Fruit fly (Drosophila melanogaster) whole organism, wandering third instar larva: Measurements from ENCODE around the gene Scm.
A peak's percentile ranks its signal among the peaks of the same experiment; 100 is the strongest.
"Not testable (repeated sequence)": the region's sequence is repeated elsewhere in the genome, so short reads cannot be mapped to it uniquely, and the experiment has no call there.

Experiments used
- Abd-B ChIP-seq: fragments of >200 bp; optimal IDR thresholded peaks from 2 replicates; lab custom pipeline; 2017; ENCODE audit warnings: missing biosample characterization, missing genetic modification characterization
- CG32264 ChIP-seq: fragments of 200-800 bp; sonication (Bioruptor generic); optimal IDR thresholded peaks from 2 replicates; lab custom pipeline; 2016; ENCODE audit warnings: missing biosample characterization, missing genetic modification characterization
- CG9705 ChIP-seq: fragments of 200-800 bp; sonication (Bioruptor generic); optimal IDR thresholded peaks from 2 replicates; lab custom pipeline; 2018; ENCODE audit warnings: missing biosample characterization, mild to moderate bottlenecking, missing genetic modification characterization
- CrebA ChIP-seq: fragments of 200-800 bp; sonication (Bioruptor generic); optimal IDR thresholded peaks from 2 replicates; lab custom pipeline; 2016; ENCODE audit warnings: missing biosample characterization, mild to moderate bottlenecking, missing genetic modification characterization, borderline replicate concordance
- Dif ChIP-seq: fragments of 200-275, 200-300 bp; sonication (Bioruptor generic); optimal IDR thresholded peaks from 2 replicates; lab custom pipeline; 2018; ENCODE audit warnings: missing biosample characterization, missing genetic modification characterization; ENCODE audit not compliant: partially characterized antibody
- GATAd ChIP-seq: sonication (Bioruptor generic); optimal IDR thresholded peaks from 2 replicates; lab custom pipeline; 2016; ENCODE audit warnings: missing biosample characterization, missing genetic modification characterization
- Hr83 ChIP-seq: fragments of 200-300 bp; sonication (Bioruptor generic); optimal IDR thresholded peaks from 2 replicates; lab custom pipeline; 2016; ENCODE audit warnings: missing biosample characterization, mild to moderate bottlenecking, missing genetic modification characterization, moderate library complexity; ENCODE audit not compliant: poor library complexity, severe bottlenecking
- Mio ChIP-seq: sonication (Bioruptor generic); optimal IDR thresholded peaks from 2 replicates; lab custom pipeline; 2016; ENCODE audit warnings: missing biosample characterization, missing genetic modification characterization
- Myc ChIP-seq: fragments of >200 bp; optimal IDR thresholded peaks from 2 replicates; lab custom pipeline; 2017
- OdsH ChIP-seq: fragments of 200-800 bp; sonication (Bioruptor generic); optimal IDR thresholded peaks from 2 replicates; lab custom pipeline; 2016; ENCODE audit warnings: missing biosample characterization, mild to moderate bottlenecking, missing genetic modification characterization
- Rel ChIP-seq, 2 experiments: fragments of 200-800 bp; sonication (Bioruptor generic) in 1 of 2; optimal IDR thresholded peaks; 2 replicates in 1 of 2; 3 replicates in 1 of 2; lab custom pipeline; 2016 to 2019; ENCODE audit warnings: mild to moderate bottlenecking in 2 of 2, missing biosample characterization in 2 of 2, missing genetic modification characterization in 2 of 2, moderate library complexity in 1 of 2
- Sp1 ChIP-seq: fragments of 200-800 bp; sonication (Bioruptor generic); optimal IDR thresholded peaks from 3 replicates; lab custom pipeline; 2019; ENCODE audit warnings: missing biosample characterization, mild to moderate bottlenecking, missing genetic modification characterization, moderate library complexity
- br ChIP-seq: fragments of 200-800 bp; sonication (Bioruptor generic); optimal IDR thresholded peaks from 2 replicates; lab custom pipeline; 2016; ENCODE audit warnings: missing biosample characterization, missing genetic modification characterization
- dl ChIP-seq, 2 experiments: fragments of 175-275, 200-275 bp in 1 of 2; fragments of 200-275 bp in 1 of 2; sonication (Bioruptor generic); optimal IDR thresholded peaks; lab custom pipeline; 2018; ENCODE audit warnings: mild to moderate bottlenecking in 2 of 2, missing biosample characterization in 2 of 2, missing genetic modification characterization in 2 of 2, moderate library complexity in 2 of 2; ENCODE audit not compliant: partially characterized antibody in 2 of 2, insufficient read depth in 1 of 2
- dmrt93B ChIP-seq: fragments of 200-800 bp; sonication (Bioruptor generic); optimal IDR thresholded peaks from 2 replicates; lab custom pipeline; 2018; ENCODE audit warnings: missing biosample characterization, mild to moderate bottlenecking, missing genetic modification characterization
- dsf ChIP-seq: sonication (Bioruptor generic); optimal IDR thresholded peaks from 2 replicates; lab custom pipeline; 2016; ENCODE audit warnings: missing biosample characterization, missing genetic modification characterization, borderline replicate concordance
- ey ChIP-seq: fragments of 200-800 bp; sonication (Bioruptor generic); optimal IDR thresholded peaks from 2 replicates; lab custom pipeline; 2016; ENCODE audit warnings: missing biosample characterization, missing genetic modification characterization
- foxo ChIP-seq, 2 experiments: fragments of 200-800 bp; sonication (Bioruptor generic); optimal IDR thresholded peaks; 2 replicates in 1 of 2; 3 replicates in 1 of 2; lab custom pipeline; 2016 to 2017; ENCODE audit warnings: missing biosample characterization in 2 of 2, missing genetic modification characterization in 2 of 2
- fru ChIP-seq: fragments of 200-800 bp; sonication (Bioruptor generic); optimal IDR thresholded peaks from 3 replicates; lab custom pipeline; 2016; ENCODE audit warnings: missing biosample characterization, mild to moderate bottlenecking, missing genetic modification characterization
- jim ChIP-seq: fragments of 175-275, 200-325 bp; sonication (Bioruptor generic); optimal IDR thresholded peaks from 2 replicates; lab custom pipeline; 2016; ENCODE audit warnings: missing biosample characterization, mild to moderate bottlenecking, missing genetic modification characterization
- pan ChIP-seq: fragments of >200 bp; optimal IDR thresholded peaks from 2 replicates; lab custom pipeline; 2017
- rgr ChIP-seq: fragments of 200-800 bp; sonication (Bioruptor generic); optimal IDR thresholded peaks from 3 replicates; lab custom pipeline; 2016; ENCODE audit warnings: missing biosample characterization, mild to moderate bottlenecking, missing genetic modification characterization
- sage ChIP-seq: fragments of 200-800 bp; sonication (Bioruptor generic); optimal IDR thresholded peaks from 2 replicates; lab custom pipeline; 2016; ENCODE audit warnings: missing biosample characterization, mild to moderate bottlenecking, missing genetic modification characterization
- sv ChIP-seq: fragments of 200-800 bp; sonication (Bioruptor generic); optimal IDR thresholded peaks from 3 replicates; lab custom pipeline; 2016; ENCODE audit warnings: missing biosample characterization, missing genetic modification characterization
- tai ChIP-seq: sonication (Bioruptor generic); optimal IDR thresholded peaks from 2 replicates; lab custom pipeline; 2016; ENCODE audit warnings: missing biosample characterization, missing genetic modification characterization
- usp ChIP-seq: fragments of >200 bp; optimal IDR thresholded peaks from 2 replicates; lab custom pipeline; 2017; ENCODE audit warnings: missing biosample characterization, missing genetic modification characterization
- woc ChIP-seq: sonication (Bioruptor generic); optimal IDR thresholded peaks from 2 replicates; lab custom pipeline; 2016; ENCODE audit warnings: missing biosample characterization, mild to moderate bottlenecking, missing genetic modification characterization

The Scm gene

dm6 chr3R:9637361-9637760, at the start of gene Scm:
Gene Scm, minus strand, starts transcription at chr3R:9637611.
- TF ChIP-seq woc = no peak
- peak; percentile 48 for TF ChIP-seq rgr (GFP tag; lab: Kevin White, UChicago)
- no peak for TF ChIP-seq Rel (GFP tag; optimal IDR thresholded peaks at IDR 0.05; lab: Kevin White, UChicago)
- TF ChIP-seq Rel (tag; optimal IDR thresholded peaks at IDR 0.05; lab: Kevin White, UChicago) = peak; percentile 94

dm6 chr3R:9685376-9685775, 48.0 kb upstream of the Scm start, which contains the start of the genes eca and CG18542:
Gene eca, minus strand, starts transcription at chr3R:9685476.
Gene CG18542, plus strand, starts transcription at chr3R:9685760.
- not testable (repeated sequence) for TF ChIP-seq CrebA, usp, sv (GFP tag; lab: Kevin White, UChicago)
- TF ChIP-seq, all 38 proteins: peak for 0; not testable (repeated sequence) for 38

- TF ChIP-seq Rel (GFP tag; optimal IDR thresholded peaks at IDR 0.05; lab: Kevin White, UChicago) (no peak), Rel (tag; optimal IDR thresholded peaks at IDR 0.05; lab: Kevin White, UChicago) (peak; percentile 79), Abd-B (no peak), Dif (GFP tag; lab: Kevin White, UChicago) (no peak)
These were observed 46.7 kb upstream of the Scm start, which contains the start of gene CG9444 for dm6 chr3R:9684125-9684524. Gene CG9444, minus strand, starts transcription at chr3R:9684264.

- TF ChIP-seq Myc (lab: Kevin White, UChicago) (no peak), fru (GFP tag; lab: Kevin White, UChicago) (no peak), CG9705 (GFP tag; lab: Kevin White, UChicago) (no peak), sage (GFP tag; lab: Kevin White, UChicago) (no peak), tai (GFP tag; lab: Kevin White, UChicago) (no peak), br (GFP tag; lab: Kevin White, UChicago) (no peak), usp (GFP tag; lab: Kevin White, UChicago) (no peak), Sp1 (no peak), dsf (GFP tag; lab: Kevin White, UChicago) (no peak), dmrt93B (GFP tag; lab: Kevin White, UChicago) (no peak)
- TF ChIP-seq, all 38 proteins: peak for 0
These were observed 45.8 kb upstream of the Scm start for dm6 chr3R:9683064-9683682.

- no peak for TF ChIP-seq woc
- TF ChIP-seq Rel (GFP tag; optimal IDR thresholded peaks at IDR 0.05; lab: Kevin White, UChicago) = no peak
- TF ChIP-seq Rel (tag; optimal IDR thresholded peaks at IDR 0.05; lab: Kevin White, UChicago) = peak; percentile 99
These were observed 42.3 kb upstream of the Scm start, which contains the start of gene nmdyn-D7 for dm6 chr3R:9679746-9680145. Gene nmdyn-D7, plus strand, starts transcription at chr3R:9679939.

dm6 chr3R:9677734-9678341, 40.4 kb upstream of the Scm start, which contains the start of gene p23:
Gene p23, plus strand, starts transcription at chr3R:9677927.
- no peak for TF ChIP-seq jim
- peak; percentile 26 for TF ChIP-seq sv (GFP tag; lab: Kevin White, UChicago)
- no peak for TF ChIP-seq Rel (GFP tag; optimal IDR thresholded peaks at IDR 0.05; lab: Kevin White, UChicago)
- TF ChIP-seq Rel (tag; optimal IDR thresholded peaks at IDR 0.05; lab: Kevin White, UChicago) = peak; percentile 51
- no peak for TF ChIP-seq tai (GFP tag; lab: Kevin White, UChicago)
- no peak for TF ChIP-seq sage (GFP tag; lab: Kevin White, UChicago)
- TF ChIP-seq pan (lab: Kevin White, UChicago) = no peak
- TF ChIP-seq rgr (GFP tag; lab: Kevin White, UChicago) = peak; percentile 28
- TF ChIP-seq Dif (GFP tag; lab: Kevin White, UChicago) = peak; percentile 60
- TF ChIP-seq, all 38 proteins: peak for 4

dm6 chr3R:9674968-9675573, 37.7 kb upstream of the Scm start, which contains the start of gene Nepl12:
Gene Nepl12, plus strand, starts transcription at chr3R:9675523.
- peak in 1 of 2 experiments; percentile 36 for TF ChIP-seq foxo (GFP tag; optimal IDR thresholded peaks at IDR 0.05; lab: Kevin White, UChicago)
- TF ChIP-seq CG32264 (GFP tag; lab: Kevin White, UChicago) = peak; percentile 31
- peak; percentile 19 for TF ChIP-seq OdsH
- peak; percentile 60 for TF ChIP-seq Mio (GFP tag; lab: Kevin White, UChicago)
- TF ChIP-seq woc = no peak
- TF ChIP-seq Hr83 = peak; percentile 33
- peak; percentile 9 for TF ChIP-seq jim
- TF ChIP-seq ey (GFP tag; lab: Kevin White, UChicago) = peak; percentile 61
- TF ChIP-seq GATAd (GFP tag; lab: Kevin White, UChicago) = peak; percentile 38
- no peak for TF ChIP-seq dl (GFP tag; optimal IDR thresholded peaks at IDR 0.05; lab: Kevin White, UChicago; ENCODE audit: insufficient read depth in 1 of 2, partially characterized antibody in 2 of 2)
